Fruit fly (Drosophila melanogaster) whole organism, embryonic: Measurements from ENCODE around the gene GAPcenA.

Experiments used
- Ada2b ChIP-seq: fragments of 200-800 bp; sonication (Bioruptor generic); IDR thresholded peaks from 2 replicates; pipeline ENCODE4 v1.3.6; 2022; ENCODE audit warnings: missing biosample characterization, missing genetic modification characterization
- B-H1 ChIP-seq: fragments of 200-800 bp; sonication (Bioruptor generic); IDR thresholded peaks from 3 replicates; pipeline ENCODE4 v1.3.6; 2022; ENCODE audit warnings: missing biosample characterization, missing genetic modification characterization
- BtbVII ChIP-seq: fragments of 200-800 bp; sonication (Bioruptor generic); optimal IDR thresholded peaks from 3 replicates; lab custom pipeline; 2017; ENCODE audit warnings: missing biosample characterization, mild to moderate bottlenecking, missing genetic modification characterization
- CG11695 ChIP-seq: fragments of 200-800 bp; sonication (Bioruptor generic); IDR thresholded peaks from 3 replicates; pipeline ENCODE4 v1.3.6; 2022; ENCODE audit warnings: missing biosample characterization, missing genetic modification characterization
- CG15479 ChIP-seq: fragments of 200-800 bp; sonication (Bioruptor generic); optimal IDR thresholded peaks from 3 replicates; lab custom pipeline; 2019; ENCODE audit warnings: missing biosample characterization, mild to moderate bottlenecking, missing genetic modification characterization, moderate library complexity
- CG15696 ChIP-seq: fragments of 200-800 bp; sonication (Bioruptor generic); optimal IDR thresholded peaks from 2 replicates; lab custom pipeline; 2019; ENCODE audit warnings: missing biosample characterization, mild to moderate bottlenecking, missing genetic modification characterization, moderate library complexity
- CG2875 ChIP-seq: fragments of 200-800 bp; sonication (Bioruptor generic); optimal IDR thresholded peaks from 2 replicates; lab custom pipeline; 2017; ENCODE audit warnings: missing biosample characterization, mild to moderate bottlenecking, missing genetic modification characterization, missing genetic modification reagents
- CG34376 ChIP-seq: fragments of 200-800 bp; sonication (Bioruptor generic); optimal IDR thresholded peaks from 2 replicates; lab custom pipeline; 2018; ENCODE audit warnings: missing biosample characterization, mild to moderate bottlenecking, missing genetic modification characterization
- CG3838 ChIP-seq: fragments of 200-800 bp; sonication (Bioruptor generic); optimal IDR thresholded peaks from 3 replicates; lab custom pipeline; 2016; ENCODE audit warnings: missing biosample characterization, missing genetic modification characterization
- CG3847 ChIP-seq: fragments of 200-800 bp; sonication (Bioruptor generic); IDR thresholded peaks from 2 replicates; pipeline ENCODE4 v1.3.6; 2022; ENCODE audit warnings: missing biosample characterization, missing genetic modification characterization
- CG4404 ChIP-seq: fragments of 200-800 bp; sonication (Bioruptor generic); IDR thresholded peaks from 2 replicates; pipeline ENCODE4 v1.3.6; 2022; ENCODE audit warnings: missing biosample characterization, missing genetic modification characterization
- CG4707 ChIP-seq: fragments of 200-800 bp; sonication (Bioruptor generic); optimal IDR thresholded peaks from 2 replicates; lab custom pipeline; 2018; ENCODE audit warnings: missing biosample characterization, mild to moderate bottlenecking, missing genetic modification characterization, moderate library complexity
- CG6854 ChIP-seq: fragments of 200-800 bp; sonication (Bioruptor generic); optimal IDR thresholded peaks from 3 replicates; lab custom pipeline; 2017; ENCODE audit warnings: missing biosample characterization, mild to moderate bottlenecking, missing genetic modification characterization
- CG7357 ChIP-seq: fragments of 200-800 bp; sonication (Bioruptor generic); IDR thresholded peaks from 3 replicates; pipeline ENCODE4 v1.3.6; 2022; ENCODE audit warnings: missing biosample characterization, missing genetic modification characterization
- CG9817 ChIP-seq: fragments of 200-800 bp; sonication (Bioruptor generic); optimal IDR thresholded peaks from 2 replicates; lab custom pipeline; 2018; ENCODE audit warnings: missing biosample characterization, mild to moderate bottlenecking, missing genetic modification characterization, moderate library complexity
- CG9876 ChIP-seq: fragments of 200-800 bp; sonication (Bioruptor generic); optimal IDR thresholded peaks from 2 replicates; lab custom pipeline; 2016; ENCODE audit warnings: missing biosample characterization, missing genetic modification characterization
- Chrac-16 ChIP-seq: fragments of 200-800 bp; sonication (Bioruptor generic); optimal IDR thresholded peaks from 3 replicates; lab custom pipeline; 2016; ENCODE audit warnings: missing biosample characterization, missing genetic modification characterization
- Doc3 ChIP-seq: fragments of 200-800 bp; sonication (Bioruptor generic); IDR thresholded peaks from 3 replicates; pipeline ENCODE4 v1.3.6; 2022; ENCODE audit warnings: missing biosample characterization, missing genetic modification characterization; ENCODE audit not compliant: partially characterized antibody
- Dp ChIP-seq: fragments of 200-800 bp; sonication (Bioruptor generic); optimal IDR thresholded peaks from 2 replicates; lab custom pipeline; 2018; ENCODE audit warnings: missing biosample characterization, mild to moderate bottlenecking, missing genetic modification characterization, moderate library complexity
- H15 ChIP-seq: fragments of 200-800 bp; sonication (Bioruptor generic); IDR thresholded peaks from 3 replicates; pipeline ENCODE4 v1.3.6; 2022; ENCODE audit warnings: missing biosample characterization, missing genetic modification characterization
- Hr78 ChIP-seq, 2 experiments: fragments of 200-800 bp in 1 of 2; fragments of >200 bp in 1 of 2; sonication (Bioruptor generic) in 1 of 2; optimal IDR thresholded peaks; 2 replicates each; lab custom pipeline; 2017 to 2019; ENCODE audit warnings: missing biosample characterization in 2 of 2, missing genetic modification characterization in 2 of 2, mild to moderate bottlenecking in 1 of 2, moderate library complexity in 1 of 2
- Hsf ChIP-seq: fragments of 200-800 bp; sonication (Bioruptor generic); optimal IDR thresholded peaks from 3 replicates; lab custom pipeline; 2016; ENCODE audit warnings: missing biosample characterization, missing genetic modification characterization
- Lhr ChIP-seq: fragments of 200-800 bp; sonication (Bioruptor generic); optimal IDR thresholded peaks from 3 replicates; lab custom pipeline; 2017; ENCODE audit warnings: mild to moderate bottlenecking, missing biosample characterization, missing genetic modification reagents, missing genetic modification characterization
- Med ChIP-seq: fragments of 200-800 bp; sonication (Bioruptor generic); peaks from one replicate; lab custom pipeline; 2016; ENCODE audit warnings: missing biosample characterization, missing genetic modification characterization, mild to moderate bottlenecking, inconsistent platforms, moderate library complexity
- NfI ChIP-seq: fragments of 200-800 bp; sonication (Bioruptor generic); optimal IDR thresholded peaks from 3 replicates; lab custom pipeline; 2018; ENCODE audit warnings: missing biosample characterization, mild to moderate bottlenecking, missing genetic modification characterization, moderate library complexity
- Pdp1 ChIP-seq, 2 experiments: fragments of 200-800 bp; sonication (Bioruptor generic); optimal IDR thresholded peaks; 3 replicates each; lab custom pipeline; 2016; ENCODE audit warnings: missing biosample characterization in 2 of 2, missing genetic modification characterization in 2 of 2, mild to moderate bottlenecking in 1 of 2, moderate library complexity in 1 of 2
- Side ChIP-seq: fragments of 200-800 bp; sonication (Bioruptor generic); optimal IDR thresholded peaks from 2 replicates; lab custom pipeline; 2016; ENCODE audit warnings: missing biosample characterization, missing genetic modification characterization
- Ssrp ChIP-seq: fragments of 200-800 bp; sonication (Bioruptor generic); optimal IDR thresholded peaks from 2 replicates; lab custom pipeline; 2018; ENCODE audit warnings: missing biosample characterization, mild to moderate bottlenecking, missing genetic modification characterization, moderate library complexity
- Xbp1 ChIP-seq: fragments of 200-800 bp; sonication (Bioruptor generic); optimal IDR thresholded peaks from 3 replicates; lab custom pipeline; 2016; ENCODE audit warnings: missing biosample characterization, mild to moderate bottlenecking, missing genetic modification characterization
- ato ChIP-seq: fragments of 200-800 bp; sonication (Bioruptor generic); IDR thresholded peaks from 2 replicates; pipeline ENCODE4 v1.3.6; 2022; ENCODE audit warnings: missing biosample characterization, missing genetic modification characterization; ENCODE audit not compliant: partially characterized antibody
- dmrt99B ChIP-seq: fragments of 200-800 bp; sonication (Bioruptor generic); optimal IDR thresholded peaks from 2 replicates; lab custom pipeline; 2018; ENCODE audit warnings: missing biosample characterization, mild to moderate bottlenecking, missing genetic modification characterization, moderate library complexity
- emc ChIP-seq: fragments of 200-800 bp; sonication (Bioruptor generic); optimal IDR thresholded peaks from 2 replicates; lab custom pipeline; 2016; ENCODE audit warnings: missing biosample characterization, missing genetic modification characterization
- exex ChIP-seq: fragments of 200-800 bp; sonication (Bioruptor generic); optimal IDR thresholded peaks from 4 replicates; lab custom pipeline; 2018; ENCODE audit warnings: missing biosample characterization, mild to moderate bottlenecking, missing genetic modification characterization, moderate library complexity
- gce ChIP-seq: fragments of 200-800 bp; sonication (Bioruptor generic); IDR thresholded peaks from 3 replicates; pipeline ENCODE4 v1.3.6; 2022; ENCODE audit warnings: missing biosample characterization, missing genetic modification characterization
- grn ChIP-seq: fragments of 200-800 bp; sonication (Bioruptor generic); optimal IDR thresholded peaks from 3 replicates; lab custom pipeline; 2017; ENCODE audit warnings: missing biosample characterization, missing genetic modification characterization
- lab ChIP-seq: fragments of 200-800 bp; sonication (Bioruptor generic); optimal IDR thresholded peaks from 3 replicates; lab custom pipeline; 2017; ENCODE audit warnings: missing biosample characterization, missing genetic modification characterization, mild to moderate bottlenecking, moderate library complexity, missing genetic modification reagents
- luna ChIP-seq: fragments of 200-800 bp; sonication (Bioruptor generic); optimal IDR thresholded peaks from 2 replicates; lab custom pipeline; 2016; ENCODE audit warnings: missing biosample characterization, missing genetic modification characterization
- mld ChIP-seq: fragments of 200-800 bp; sonication (Bioruptor generic); IDR thresholded peaks from 3 replicates; pipeline ENCODE4 v1.3.6; 2022; ENCODE audit warnings: missing biosample characterization, missing genetic modification characterization; ENCODE audit not compliant: partially characterized antibody
- onecut ChIP-seq: fragments of 200-800 bp; sonication (Bioruptor generic); IDR thresholded peaks from 2 replicates; pipeline ENCODE4 v1.3.6; 2022; ENCODE audit warnings: missing biosample characterization, missing genetic modification characterization
- pho ChIP-seq: fragments of 200-800 bp; sonication (Bioruptor generic); optimal IDR thresholded peaks from 2 replicates; lab custom pipeline; 2016; ENCODE audit warnings: missing biosample characterization, missing genetic modification characterization
- pum ChIP-seq: fragments of 200-800 bp; sonication (Bioruptor generic); optimal IDR thresholded peaks from 2 replicates; lab custom pipeline; 2016; ENCODE audit warnings: missing biosample characterization, missing genetic modification characterization
- sim ChIP-seq: fragments of 200-800 bp; sonication (Bioruptor generic); IDR thresholded peaks from 2 replicates; pipeline ENCODE4 v1.3.6; 2022; ENCODE audit warnings: missing biosample characterization, missing genetic modification characterization
- sug ChIP-seq: fragments of 200-800 bp; optimal IDR thresholded peaks from 2 replicates; lab custom pipeline; 2019; ENCODE audit warnings: missing biosample characterization, mild to moderate bottlenecking, missing genetic modification characterization, moderate library complexity
- wor ChIP-seq: fragments of 200-800 bp; sonication (Bioruptor generic); IDR thresholded peaks from 2 replicates; pipeline ENCODE4 v1.3.6; 2022; ENCODE audit warnings: missing biosample characterization, missing genetic modification characterization
- z ChIP-seq: fragments of 200-800 bp; sonication (Bioruptor generic); IDR thresholded peaks from 3 replicates; pipeline ENCODE4 v1.3.6; 2022; ENCODE audit warnings: missing biosample characterization, missing genetic modification characterization
- zfh2 ChIP-seq: fragments of 200-800 bp; sonication (Bioruptor generic); optimal IDR thresholded peaks from 2 replicates; lab custom pipeline; 2016; ENCODE audit warnings: missing biosample characterization, missing genetic modification characterization

Gene GAPcenA

dm6 chr3L:8297488-8297887 lies 48.9 kb upstream of the GAPcenA start:
- TF ChIP-seq Pdp1 (GFP tag; optimal IDR thresholded peaks at IDR 0.05; lab: Kevin White, UChicago): peak in 1 of 2 experiments; percentile 1
- no peak for TF ChIP-seq z (GFP tag; lab: Robert Waterston, UW)
- TF ChIP-seq CG34376 (GFP tag; lab: Kevin White, UChicago): peak; percentile 5
- TF ChIP-seq H15: no peak
- no peak for TF ChIP-seq CG9876
- peak; percentile 63 for TF ChIP-seq CG15479
- no peak for TF ChIP-seq CG11695 (GFP tag; lab: Robert Waterston, UW)
- peak; percentile 39 for TF ChIP-seq lab (GFP tag; lab: Kevin White, UChicago)
- peak; percentile 56 for TF ChIP-seq Med (GFP tag; lab: Kevin White, UChicago)
- no peak for TF ChIP-seq BtbVII
- peak; percentile 7 for TF ChIP-seq grn (GFP tag; lab: Kevin White, UChicago)
- TF ChIP-seq exex (tag; lab: Kevin White, UChicago): peak; percentile 65
- peak; percentile 52 for TF ChIP-seq sug (tag; lab: Kevin White, UChicago)
- TF ChIP-seq CG7357 (GFP tag; lab: Robert Waterston, UW): no peak

dm6 chr3L:8299224-8300130 lies 46.9 kb upstream of the GAPcenA start, which contains the start of the genes Arl5 and CG13671:
Gene Arl5 (minus strand): TSS chr3L:8299839.
Gene CG13671 (plus strand): TSS chr3L:8300064.
- TF ChIP-seq Side (GFP tag; lab: Kevin White, UChicago) (peak; percentile 30), CG4404 (GFP tag; lab: Robert Waterston, UW) (peak; percentile 74), gce (0 out of 3 replicates have a peak, but pooled peaks have one; percentile 25), Dp (GFP tag; lab: Kevin White, UChicago) (peak; percentile 44), onecut (GFP tag; lab: Robert Waterston, UW) (no peak), Hsf (GFP tag; lab: Kevin White, UChicago) (peak; percentile 69), CG3847 (GFP tag; lab: Robert Waterston, UW) (peak; percentile 75), CG15696 (tag; lab: Kevin White, UChicago) (peak; percentile 43), CG4707 (no peak), emc (GFP tag; lab: Kevin White, UChicago) (no peak), zfh2 (GFP tag; lab: Kevin White, UChicago) (peak; percentile 80), CG3838 (GFP tag; lab: Kevin White, UChicago) (no peak), B-H1 (GFP tag; lab: Robert Waterston, UW) (peak; percentile 69; the same call in 1 of the 3 replicates), CG6854 (GFP tag; lab: Kevin White, UChicago) (no peak), CG9817 (tag; lab: Kevin White, UChicago) (no peak), Doc3 (GFP tag; lab: Robert Waterston, UW) (peak; percentile 83), pho (GFP tag; lab: Kevin White, UChicago) (peak; percentile 68), Chrac-16 (GFP tag; lab: Kevin White, UChicago) (peak; percentile 86), sim (0 out of 2 replicates have a peak, but pooled peaks have one; percentile 30), NfI (peak; percentile 61), dmrt99B (tag; lab: Kevin White, UChicago) (no peak), CG2875 (GFP tag; lab: Kevin White, UChicago) (peak; percentile 50), wor (peak; percentile 44; the same call in 1 of the 2 replicates), luna (GFP tag; lab: Kevin White, UChicago) (peak; percentile 58), ato (peak; percentile 64), mld (0 out of 3 replicates have a peak, but pooled peaks have one; percentile 56), pum (GFP tag; lab: Kevin White, UChicago) (peak; percentile 54), Ssrp (tag; lab: Kevin White, UChicago) (peak; percentile 73), Hr78 (GFP tag; optimal IDR thresholded peaks at IDR 0.05; lab: Kevin White, UChicago) (no peak), Ada2b (peak; percentile 75), Lhr (peak; percentile 58), Xbp1 (GFP tag; lab: Kevin White, UChicago) (peak; percentile 89)
